Worm (Caenorhabditis elegans): ENCODE results near the gene elt-3.

Gene elt-3

DNA sequence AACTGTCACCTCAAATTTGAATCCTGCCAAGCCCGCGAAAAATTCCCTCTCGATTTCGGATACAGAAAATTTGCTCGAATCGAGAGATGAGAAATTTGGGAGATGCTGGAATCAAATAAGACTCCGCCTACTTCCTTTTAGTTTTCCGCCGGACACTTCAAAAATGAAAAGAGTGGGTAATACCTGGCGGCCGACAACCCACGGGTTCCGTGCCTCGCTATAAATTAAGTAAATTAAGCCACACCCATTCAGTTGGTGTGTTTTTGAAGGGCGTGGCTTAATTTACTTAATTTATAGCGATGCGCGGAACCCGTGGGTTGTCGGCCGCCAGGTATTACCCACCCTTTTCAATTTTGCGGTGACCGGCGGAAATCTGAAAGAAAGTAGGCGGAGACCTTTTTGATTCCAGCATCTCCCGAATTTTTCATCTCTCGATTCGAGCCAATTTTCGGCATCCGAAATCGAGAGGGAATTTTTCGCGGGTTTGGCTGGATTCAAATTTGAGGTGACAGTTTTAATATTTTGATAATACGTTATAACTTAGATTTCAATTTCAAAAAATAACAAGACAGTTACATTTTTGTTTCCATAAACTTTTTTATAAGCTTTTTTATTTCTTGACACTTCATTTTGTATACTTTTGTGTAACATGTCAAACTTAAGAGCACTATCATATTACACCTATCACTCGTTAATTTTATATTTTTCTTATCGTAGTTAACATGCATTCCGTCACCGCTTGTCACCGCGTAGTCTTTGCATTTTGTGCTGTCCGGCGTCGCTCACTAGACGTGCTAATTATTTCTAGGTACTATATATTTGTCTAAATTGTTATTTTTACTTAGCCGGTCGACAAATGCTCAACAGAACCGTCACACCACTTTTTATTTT, 12.3 kb downstream of the elt-3 start:
- no peak for TF ChIP-seq lsy-2 (tag; optimal IDR thresholded peaks at IDR 0.05)
- no peak for TF ChIP-seq elt-1 (tag; optimal IDR thresholded peaks at IDR 0.05; ENCODE audit: borderline replicate concordance, insufficient read depth)
- TF ChIP-seq blmp-1 (tag; optimal IDR thresholded peaks at IDR 0.05) = no peak
- TF ChIP-seq mep-1 (tag; optimal IDR thresholded peaks at IDR 0.05) = no peak
- no peak for TF ChIP-seq lin-13 (tag; optimal IDR thresholded peaks at IDR 0.05)
- no peak for TF ChIP-seq nhr-12 (tag; optimal IDR thresholded peaks at IDR 0.05)
- no peak for TF ChIP-seq nhr-28 (tag; optimal IDR thresholded peaks at IDR 0.05)

DNA sequence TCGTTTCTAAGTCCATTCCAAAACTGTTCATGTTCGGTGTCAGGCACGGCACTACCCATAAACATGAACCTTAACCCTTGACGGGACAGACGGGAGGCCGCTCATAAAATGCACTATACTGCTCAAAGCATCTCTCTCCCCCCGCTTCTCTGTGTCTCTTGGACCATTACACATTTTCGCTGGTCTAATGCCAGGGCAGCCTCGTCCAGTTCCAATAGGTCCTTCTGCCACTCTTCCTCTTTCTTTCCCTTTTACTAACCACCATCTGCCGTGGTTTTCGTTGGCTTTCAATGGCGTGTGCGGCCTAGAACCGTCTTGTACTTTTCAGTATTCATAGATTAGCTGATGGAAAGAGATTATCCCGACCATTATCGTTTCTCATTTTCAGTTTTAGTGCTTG, 13.5 kb downstream of the elt-3 start:
- TF ChIP-seq sptf-1 (tag; optimal IDR thresholded peaks at IDR 0.05) (peak; percentile 38), nhr-28 (tag; optimal IDR thresholded peaks at IDR 0.05) (no peak), mab-5 (tag; optimal IDR thresholded peaks at IDR 0.05) (no peak), cnd-1 (tag; optimal IDR thresholded peaks at IDR 0.05) (peak; percentile 82), nhr-76 (tag; optimal IDR thresholded peaks at IDR 0.05) (no peak), tbx-8 (GFP tag; optimal IDR thresholded peaks at IDR 0.05) (no peak), M03D4.4 (tag; optimal IDR thresholded peaks at IDR 0.05) (no peak), ces-1 (GFP tag; optimal IDR thresholded peaks at IDR 0.05) (peak; percentile 3), snpc-4 (tag; optimal IDR thresholded peaks at IDR 0.05) (no peak), pha-4 (tag; optimal IDR thresholded peaks at IDR 0.05) (peak; percentile 30), nhr-12 (tag; optimal IDR thresholded peaks at IDR 0.05) (no peak), unc-62 (GFP tag; optimal IDR thresholded peaks at IDR 0.05) (no peak), lin-13 (tag; optimal IDR thresholded peaks at IDR 0.05) (peak; percentile 36), bed-3 (GFP tag; optimal IDR thresholded peaks at IDR 0.05) (no peak), ceh-83 (GFP tag; optimal IDR thresholded peaks at IDR 0.05) (no peak), ceh-39 (tag; optimal IDR thresholded peaks at IDR 0.05) (no peak), lsy-2 (tag; optimal IDR thresholded peaks at IDR 0.05) (no peak), nhr-2 (tag; optimal IDR thresholded peaks at IDR 0.05) (peak; percentile 42), hlh-1 (tag; optimal IDR thresholded peaks at IDR 0.05) (peak; percentile 35), blmp-1 (tag; optimal IDR thresholded peaks at IDR 0.05) (no peak), lin-32 (GFP tag; optimal IDR thresholded peaks at IDR 0.05) (peak; percentile 50), mls-2 (tag; optimal IDR thresholded peaks at IDR 0.05) (peak; percentile 54), drap-1 (GFP tag; optimal IDR thresholded peaks at IDR 0.05) (peak; percentile 46), ham-2 (GFP tag; optimal IDR thresholded peaks at IDR 0.05) (no peak), flh-1 (GFP tag; optimal IDR thresholded peaks at IDR 0.05) (no peak), ztf-11 (tag; optimal IDR thresholded peaks at IDR 0.05) (no peak), mep-1 (tag; optimal IDR thresholded peaks at IDR 0.05) (no peak), unc-120 (tag; optimal IDR thresholded peaks at IDR 0.05; ENCODE audit: poor library complexity, severe bottlenecking) (peak; percentile 49), sem-2 (GFP tag; optimal IDR thresholded peaks at IDR 0.05) (no peak), nhr-237 (tag; optimal IDR thresholded peaks at IDR 0.05) (no peak), elt-3 (tag; optimal IDR thresholded peaks at IDR 0.05) (no peak), ceh-43 (GFP tag; optimal IDR thresholded peaks at IDR 0.05) (no peak), zip-8 (tag; optimal IDR thresholded peaks at IDR 0.05) (no peak), elt-1 (tag; optimal IDR thresholded peaks at IDR 0.05; ENCODE audit: borderline replicate concordance, insufficient read depth) (no peak), unc-39 (tag; optimal IDR thresholded peaks at IDR 0.05) (no peak)

DNA sequence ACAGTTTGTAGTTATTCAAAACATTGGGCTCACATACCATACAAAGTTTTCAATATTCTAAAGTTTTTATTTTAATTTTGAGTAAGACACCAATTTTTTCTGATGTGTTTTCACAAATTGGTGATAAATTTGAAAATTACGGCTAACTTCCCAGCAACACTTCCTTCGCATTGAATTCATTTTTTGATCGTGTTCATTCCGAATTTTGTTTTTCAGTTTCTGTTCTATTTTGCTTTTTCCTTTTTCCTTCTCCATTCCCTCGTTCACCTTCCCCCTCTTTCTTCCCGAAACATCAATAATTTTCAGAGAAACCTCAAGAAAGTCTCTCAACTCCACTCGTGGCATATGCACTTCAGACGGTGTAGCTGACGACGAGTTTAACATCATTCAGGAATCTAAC, 14.1 kb downstream of the elt-3 start, which contains the start of gene alg-1:
alg-1 (plus strand) TSS at position 301 of the 400 bp plus-strand sequence.
- TF ChIP-seq nhr-237 (tag; optimal IDR thresholded peaks at IDR 0.05) (no peak), cnd-1 (tag; optimal IDR thresholded peaks at IDR 0.05) (no peak), mls-2 (tag; optimal IDR thresholded peaks at IDR 0.05) (no peak), ces-1 (GFP tag; optimal IDR thresholded peaks at IDR 0.05) (no peak), ceh-39 (tag; optimal IDR thresholded peaks at IDR 0.05) (no peak), snpc-4 (tag; optimal IDR thresholded peaks at IDR 0.05) (no peak), pha-4 (tag; optimal IDR thresholded peaks at IDR 0.05) (no peak), drap-1 (GFP tag; optimal IDR thresholded peaks at IDR 0.05) (no peak), unc-39 (tag; optimal IDR thresholded peaks at IDR 0.05) (no peak), tbx-8 (GFP tag; optimal IDR thresholded peaks at IDR 0.05) (no peak), zip-8 (tag; optimal IDR thresholded peaks at IDR 0.05) (no peak)
